Worm (Caenorhabditis elegans): Measurements from ENCODE around the gene ugt-41.

Gene ugt-41

DNA sequence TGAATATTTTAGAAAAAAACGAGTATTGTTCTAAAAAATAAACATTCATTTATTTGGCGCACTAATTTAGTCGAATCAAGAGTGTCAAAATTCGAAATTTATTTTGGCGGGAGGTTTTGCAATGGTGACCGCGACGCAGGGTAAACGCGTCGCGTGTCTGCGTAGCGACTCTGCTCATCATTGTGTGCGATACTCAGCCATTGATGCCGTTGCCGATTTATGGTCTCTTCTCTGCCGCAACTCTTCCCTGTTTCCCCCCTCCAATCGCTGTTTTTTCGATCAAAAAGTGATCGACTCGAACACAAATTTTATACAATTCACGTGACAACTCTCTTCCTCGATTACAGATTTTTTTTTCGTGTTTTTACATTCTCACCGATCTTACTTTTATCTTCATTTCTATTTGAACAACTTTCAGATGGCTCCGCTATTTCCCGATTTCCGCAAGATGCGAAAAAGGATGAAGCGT, 33.1 kb upstream of the ugt-41 start, which contains the start of gene F09G2.2 (continued):
- TF ChIP-seq nhr-90 (tag; optimal IDR thresholded peaks at IDR 0.05; ENCODE audit: poor library complexity) (peak; percentile 92), vab-15 (tag; optimal IDR thresholded peaks at IDR 0.05) (peak; percentile 34), fkh-8 (tag; optimal IDR thresholded peaks at IDR 0.05) (peak; percentile 90), skn-1 (tag; optimal IDR thresholded peaks at IDR 0.05) (peak; percentile 92), mab-9 (GFP tag; IDR thresholded peaks at IDR 0.05) (peak; percentile 60), hpl-2 (GFP tag; optimal IDR thresholded peaks at IDR 0.05) (peak; percentile 52), ceh-82 (tag; optimal IDR thresholded peaks at IDR 0.05) (peak; percentile 92 to 94 (median 93)), nhr-84 (tag; optimal IDR thresholded peaks at IDR 0.05) (no peak), ceh-63 (GFP tag; optimal IDR thresholded peaks at IDR 0.05) (no peak), alr-1 (tag; optimal IDR thresholded peaks at IDR 0.05; ENCODE audit: borderline replicate concordance) (no peak), nhr-28 (tag; optimal IDR thresholded peaks at IDR 0.05) (no peak), snpc-4 (tag; optimal IDR thresholded peaks at IDR 0.05) (peak; percentile 62), C04F5.9 (tag; optimal IDR thresholded peaks at IDR 0.05) (peak; percentile 22), dsc-1 (tag; optimal IDR thresholded peaks at IDR 0.05) (peak; percentile 82), ztf-11 (tag; optimal IDR thresholded peaks at IDR 0.05) (peak in 1 of 2 experiments; percentile 75), nhr-47 (tag; optimal IDR thresholded peaks at IDR 0.05) (peak; percentile 91), egl-27 (tag; optimal IDR thresholded peaks at IDR 0.05) (no peak), nhr-237 (tag; optimal IDR thresholded peaks at IDR 0.05) (peak; percentile 79), nhr-85 (tag) (peak; percentile 96), unc-62 (GFP tag; optimal IDR thresholded peaks at IDR 0.05) (no peak), mdl-1 (tag; optimal IDR thresholded peaks at IDR 0.05) (peak in 1 of 2 experiments; percentile 90), lin-35 (GFP tag; optimal IDR thresholded peaks at IDR 0.05) (peak; percentile 96 to 97), zip-4 (GFP tag; optimal IDR thresholded peaks at IDR 0.05) (peak; percentile 73), ztf-4 (tag; optimal IDR thresholded peaks at IDR 0.05) (peak; percentile 69), xbp-1 (tag; optimal IDR thresholded peaks at IDR 0.05) (peak; percentile 94), fkh-10 (GFP tag; optimal IDR thresholded peaks at IDR 0.05) (peak; percentile 44), irx-1 (tag; optimal IDR thresholded peaks at IDR 0.05) (peak; percentile 82), C34B4.2 (tag; optimal IDR thresholded peaks at IDR 0.05) (no peak), swsn-7 (tag; optimal IDR thresholded peaks at IDR 0.05) (peak; percentile 93), ama-1 (optimal IDR thresholded peaks at IDR 0.05) (peak; percentile 63), pag-3 (tag; optimal IDR thresholded peaks at IDR 0.05; ENCODE audit: borderline replicate concordance, insufficient read depth) (peak; percentile 44), lin-13 (GFP tag; optimal IDR thresholded peaks at IDR 0.05) (peak; percentile 90), sptf-1 (tag; optimal IDR thresholded peaks at IDR 0.05) (no peak), nhr-19 (GFP tag; conservative IDR thresholded peaks at IDR 0.05) (peak; percentile 94), lin-15B (tag; optimal IDR thresholded peaks at IDR 0.05) (peak; percentile 93), rnt-1 (tag; optimal IDR thresholded peaks at IDR 0.05) (peak; percentile 92), hlh-17 (GFP tag; optimal IDR thresholded peaks at IDR 0.05; ENCODE audit: borderline replicate concordance) (no peak)

DNA sequence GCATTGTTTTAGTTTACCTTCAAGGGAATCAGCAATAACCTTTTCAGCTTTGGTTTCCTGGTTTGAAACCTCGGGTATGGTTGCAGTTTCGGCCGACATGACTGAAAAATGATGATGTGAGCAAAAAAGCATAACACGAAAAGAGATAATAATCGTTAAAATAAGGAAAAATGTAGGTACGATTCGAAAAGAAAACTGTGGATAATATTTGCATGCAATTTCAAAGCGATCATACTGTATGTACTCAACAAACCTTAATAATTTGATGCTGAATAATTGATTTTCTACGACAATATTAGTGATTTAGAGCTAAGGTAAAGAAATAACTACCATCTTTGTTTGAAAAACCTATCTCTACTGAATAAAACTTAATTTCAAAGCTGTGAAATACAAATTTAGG, 32.6 kb upstream of the ugt-41 start, which contains the start of gene attf-2:
Gene attf-2 (minus strand): TSS at position 101 of the 400 bp plus-strand sequence.
- TF ChIP-seq rnt-1 (tag; optimal IDR thresholded peaks at IDR 0.05) (no peak), aha-1 (tag; optimal IDR thresholded peaks at IDR 0.05) (no peak)

DNA sequence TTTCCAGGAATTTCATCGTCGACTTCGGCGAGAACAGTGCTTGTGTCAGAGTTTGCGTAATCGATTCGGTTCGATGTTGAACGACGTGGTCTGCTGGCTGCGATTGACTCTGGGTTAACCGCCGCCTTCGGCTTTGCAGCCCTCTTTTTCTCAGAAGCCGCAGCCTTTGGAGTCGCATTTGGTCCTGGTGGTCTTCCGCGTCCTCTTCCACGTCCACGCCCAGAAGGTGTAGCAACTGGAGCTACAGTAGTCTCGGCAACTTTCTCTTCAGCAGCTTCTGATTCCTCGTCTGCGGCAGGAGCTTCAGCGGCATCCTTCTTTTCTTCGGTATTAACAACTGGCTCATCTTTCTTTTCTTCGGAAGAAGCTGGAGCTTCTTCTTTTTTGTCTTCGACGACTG, 31.4 kb upstream of the ugt-41 start:
- TF ChIP-seq nhr-85 (tag): no peak
- TF ChIP-seq dpl-1 (GFP tag; optimal IDR thresholded peaks at IDR 0.05): no peak
- TF ChIP-seq ceh-63 (GFP tag; optimal IDR thresholded peaks at IDR 0.05): no peak
- TF ChIP-seq ceh-8 (GFP tag; optimal IDR thresholded peaks at IDR 0.05): no peak
- TF ChIP-seq nhr-12 (tag; optimal IDR thresholded peaks at IDR 0.05): no peak
- TF ChIP-seq skn-1 (tag; optimal IDR thresholded peaks at IDR 0.05): no peak
- no peak for TF ChIP-seq irx-1 (tag; optimal IDR thresholded peaks at IDR 0.05)
- no peak for TF ChIP-seq mdl-1 (tag; optimal IDR thresholded peaks at IDR 0.05)
- TF ChIP-seq hlh-4 (tag; optimal IDR thresholded peaks at IDR 0.05): no peak
- no peak for TF ChIP-seq ceh-88 (GFP tag; IDR thresholded peaks at IDR 0.05)
- no peak for TF ChIP-seq lin-15B (tag; optimal IDR thresholded peaks at IDR 0.05)
- TF ChIP-seq hlh-17 (GFP tag; optimal IDR thresholded peaks at IDR 0.05; ENCODE audit: borderline replicate concordance): no peak
- TF ChIP-seq ama-1 (optimal IDR thresholded peaks at IDR 0.05): no peak
- TF ChIP-seq jun-1 (tag; optimal IDR thresholded peaks at IDR 0.05): no peak
- TF ChIP-seq nhr-71 (tag; optimal IDR thresholded peaks at IDR 0.05): no peak
- TF ChIP-seq fkh-4 (tag; optimal IDR thresholded peaks at IDR 0.05; ENCODE audit: borderline replicate concordance): no peak
- TF ChIP-seq nhr-20 (tag; optimal IDR thresholded peaks at IDR 0.05): no peak
- no peak for TF ChIP-seq aly-2 (tag; optimal IDR thresholded peaks at IDR 0.05)
- no peak for TF ChIP-seq pqm-1 (tag; optimal IDR thresholded peaks at IDR 0.05)
